Worm (Caenorhabditis elegans) whole organism, L4 larva: Measurements from ENCODE around the gene ifo-1.

Experiments
- T26A8.4 ChIP-seq: fragments of 200-800 bp; sonication (Bioruptor generic); IDR thresholded peaks from 2 replicates; pipeline ENCODE4 v1.3.6; 2022; ENCODE audit warnings: missing genetic modification characterization, missing compliant biosample characterization
- ces-1 ChIP-seq: fragments of 150-350 bp; sonication (generic microtip); optimal IDR thresholded peaks from 4 replicates; lab custom pipeline; 2014; ENCODE audit warnings: missing biosample characterization, missing genetic modification reagents, missing genetic modification characterization
- dmd-8 ChIP-seq: fragments of 200-800 bp; sonication (Bioruptor generic); IDR thresholded peaks from 2 replicates; pipeline ENCODE4 v1.3.6; 2022; ENCODE audit warnings: missing genetic modification characterization, missing compliant biosample characterization
- dve-1 ChIP-seq: sonication (generic microtip); optimal IDR thresholded peaks from 2 replicates; lab custom pipeline; 2017; ENCODE audit warnings: antibody characterized with exemption, mild to moderate bottlenecking, missing genetic modification characterization, missing compliant biosample characterization; ENCODE audit not compliant: insufficient read depth
- gei-8 ChIP-seq: fragments of 200-800 bp; sonication (Bioruptor generic); optimal IDR thresholded peaks from 2 replicates; lab custom pipeline; 2018; ENCODE audit warnings: mild to moderate bottlenecking, missing genetic modification characterization, missing compliant biosample characterization
- nhr-237 ChIP-seq: sonication (generic microtip); optimal IDR thresholded peaks from 2 replicates; lab custom pipeline; 2017; ENCODE audit warnings: missing biosample characterization, missing genetic modification characterization
- nhr-77 ChIP-seq: fragments of 150-350 bp; optimal IDR thresholded peaks from 2 replicates; lab custom pipeline; 2014; ENCODE audit warnings: missing biosample characterization, missing genetic modification characterization
- unc-130 ChIP-seq: sonication (generic microtip); optimal IDR thresholded peaks from 2 replicates; lab custom pipeline; 2016; ENCODE audit warnings: missing genetic modification reagents, missing genetic modification characterization, missing compliant biosample characterization
- unc-62 ChIP-seq, 3 experiments: fragments of 150-350 bp in 1 of 3; sonication (generic microtip); optimal IDR thresholded peaks in 2 of 3; peaks in 1 of 3; 1 replicate in 1 of 3; 2 replicates in 2 of 3; lab custom pipeline; 2014 to 2017; ENCODE audit warnings: missing biosample characterization in 3 of 3, missing genetic modification characterization in 3 of 3, missing genetic modification reagents in 3 of 3, missing genotype in 1 of 3
- zfp-3 ChIP-seq: fragments of 200-800 bp; sonication (Bioruptor generic); conservative IDR thresholded peaks from 2 replicates; pipeline ENCODE4 v1.3.6; 2022; ENCODE audit warnings: missing genetic modification reagents, missing genetic modification characterization, missing compliant biosample characterization

DNA sequence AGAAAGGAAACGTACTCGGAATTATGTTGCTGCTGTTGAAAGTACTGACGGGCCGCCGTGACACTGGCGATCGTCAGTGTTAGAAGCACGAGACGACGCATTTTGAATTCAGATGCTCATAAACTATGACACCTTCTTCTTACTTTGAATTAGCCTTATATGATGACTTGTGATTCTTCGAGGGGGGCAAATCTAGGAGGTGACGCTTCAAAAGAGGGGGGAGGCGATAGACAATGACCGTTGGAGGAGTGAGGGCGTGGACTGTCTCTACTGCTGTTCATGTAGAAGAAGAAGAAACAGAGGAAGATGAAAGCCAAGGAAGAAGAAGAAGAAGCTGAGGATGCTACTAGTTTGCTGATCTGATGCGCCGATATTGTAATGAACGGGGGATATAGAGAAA lies 20.3 kb upstream of the ifo-1 start, which contains the start of gene daf-42:
- TF ChIP-seq ces-1 (GFP tag; lab: Kevin White, UChicago) = no peak
- no peak for TF ChIP-seq dmd-8 (GFP tag; lab: Robert Waterston, UW)
- no peak for TF ChIP-seq nhr-237 (tag; lab: Kevin White, UChicago)
- no peak for TF ChIP-seq unc-130 (GFP tag; lab: Kevin White, UChicago)
- TF ChIP-seq unc-62 (GFP tag; optimal IDR thresholded peaks at IDR 0.05 in 1 of 2; lab: Kevin White, UChicago) = no peak
- no peak for TF ChIP-seq unc-62 (tag; optimal IDR thresholded peaks at IDR 0.05; lab: Kevin White, UChicago)
- no peak for TF ChIP-seq dve-1
- TF ChIP-seq T26A8.4 (GFP tag; lab: Robert Waterston, UW) = no peak
- TF ChIP-seq gei-8 (GFP tag; lab: Kevin White, UChicago) = no peak
- no peak for TF ChIP-seq nhr-77 (tag; lab: Kevin White, UChicago)
- TF ChIP-seq zfp-3 = no peak
